Fruit fly (Drosophila melanogaster) whole organism, embryonic: Measurements from ENCODE around the gene Ctr9.

Experiments used
- Bdp1 ChIP-seq: fragments of 200-800 bp; sonication (Bioruptor generic); optimal IDR thresholded peaks from 3 replicates; lab custom pipeline; 2016; ENCODE audit warnings: missing biosample characterization, missing genetic modification characterization
- CG10565 ChIP-seq: fragments of 200-800 bp; sonication (Bioruptor generic); optimal IDR thresholded peaks from 3 replicates; lab custom pipeline; 2016; ENCODE audit warnings: missing biosample characterization, mild to moderate bottlenecking, missing genetic modification characterization
- CG10959 ChIP-seq: fragments of 200-800 bp; sonication (Bioruptor generic); IDR thresholded peaks from 2 replicates; pipeline ENCODE4 v1.3.6; 2022; ENCODE audit warnings: missing biosample characterization, missing genetic modification characterization
- CG11456 ChIP-seq: fragments of 200-800 bp; sonication (Bioruptor generic); IDR thresholded peaks from 3 replicates; pipeline ENCODE4 v1.3.6; 2022; ENCODE audit warnings: missing biosample characterization, missing genetic modification characterization
- CG12155 ChIP-seq: fragments of 200-800 bp; sonication (Bioruptor generic); optimal IDR thresholded peaks from 3 replicates; lab custom pipeline; 2016; ENCODE audit warnings: missing biosample characterization, missing genetic modification characterization
- CG12769 ChIP-seq: fragments of 200-800 bp; sonication (Bioruptor generic); optimal IDR thresholded peaks from 2 replicates; lab custom pipeline; 2019; ENCODE audit warnings: missing biosample characterization, mild to moderate bottlenecking, missing genetic modification characterization, moderate library complexity
- CG15269 ChIP-seq: fragments of 200-800 bp; sonication (Bioruptor generic); optimal IDR thresholded peaks from 2 replicates; lab custom pipeline; 2018; ENCODE audit warnings: missing biosample characterization, mild to moderate bottlenecking, missing genetic modification characterization, moderate library complexity
- CG15514 ChIP-seq: fragments of 200-800 bp; sonication (Bioruptor generic); optimal IDR thresholded peaks from 3 replicates; lab custom pipeline; 2017; ENCODE audit warnings: missing biosample characterization, missing genetic modification characterization, mild to moderate bottlenecking, moderate library complexity, missing genetic modification reagents
- CG4282 ChIP-seq: fragments of 200-800 bp; sonication (Bioruptor generic); optimal IDR thresholded peaks from 2 replicates; lab custom pipeline; 2016; ENCODE audit warnings: missing biosample characterization, missing genetic modification characterization
- CG4328 ChIP-seq: fragments of 200-800 bp; sonication (Bioruptor generic); optimal IDR thresholded peaks from 3 replicates; lab custom pipeline; 2017; ENCODE audit warnings: missing biosample characterization, missing genetic modification reagents, missing genetic modification characterization
- CG4360 ChIP-seq: fragments of 200-800 bp; sonication (Bioruptor generic); IDR thresholded peaks from 2 replicates; pipeline ENCODE4 v1.3.6; 2022; ENCODE audit warnings: missing biosample characterization, missing genetic modification characterization
- CG43689 ChIP-seq: fragments of 200-800 bp; sonication (Bioruptor generic); IDR thresholded peaks from 2 replicates; pipeline ENCODE4 v1.3.6; 2022; ENCODE audit warnings: missing biosample characterization, missing genetic modification characterization
- CG6683 ChIP-seq: fragments of 200-800 bp; sonication (Bioruptor generic); optimal IDR thresholded peaks from 2 replicates; lab custom pipeline; 2017; ENCODE audit warnings: missing biosample characterization, mild to moderate bottlenecking, missing genetic modification characterization, missing genetic modification reagents
- CG6854 ChIP-seq: fragments of 200-800 bp; sonication (Bioruptor generic); optimal IDR thresholded peaks from 3 replicates; lab custom pipeline; 2017; ENCODE audit warnings: missing biosample characterization, mild to moderate bottlenecking, missing genetic modification characterization
- CG7556 ChIP-seq: fragments of 200-800 bp; sonication (Bioruptor generic); optimal IDR thresholded peaks from 2 replicates; lab custom pipeline; 2017; ENCODE audit warnings: missing biosample characterization, mild to moderate bottlenecking, missing genetic modification characterization
- CG7839 ChIP-seq: fragments of 200-800 bp; sonication (Bioruptor generic); optimal IDR thresholded peaks from 3 replicates; lab custom pipeline; 2018; ENCODE audit warnings: missing biosample characterization, mild to moderate bottlenecking, missing genetic modification characterization, moderate library complexity
- CG8924 ChIP-seq: fragments of 200-800 bp; optimal IDR thresholded peaks from 3 replicates; lab custom pipeline; 2019; ENCODE audit warnings: missing biosample characterization, mild to moderate bottlenecking, missing genetic modification characterization, moderate library complexity
- CG9727 ChIP-seq: fragments of 200-800 bp; sonication (Bioruptor generic); optimal IDR thresholded peaks from 3 replicates; lab custom pipeline; 2017; ENCODE audit warnings: missing biosample characterization, mild to moderate bottlenecking, missing genetic modification characterization
- D ChIP-seq, 2 experiments: fragments of 200-800 bp in 1 of 2; fragments of >200 bp in 1 of 2; sonication (Bioruptor generic) in 1 of 2; optimal IDR thresholded peaks; 2 replicates in 1 of 2; 3 replicates in 1 of 2; lab custom pipeline; 2017; ENCODE audit warnings: mild to moderate bottlenecking in 1 of 2, missing biosample characterization in 1 of 2, missing genetic modification characterization in 1 of 2, missing genetic modification reagents in 1 of 2
- Dref ChIP-seq: fragments of 200-800 bp; sonication (Bioruptor generic); IDR thresholded peaks from 2 replicates; pipeline ENCODE4 v1.3.6; 2022; ENCODE audit warnings: missing biosample characterization, missing genetic modification characterization
- Ets97D ChIP-seq: fragments of 200-800 bp; sonication (Bioruptor generic); optimal IDR thresholded peaks from 3 replicates; lab custom pipeline; 2016; ENCODE audit warnings: missing biosample characterization, missing genetic modification characterization
- Meics ChIP-seq: fragments of 200-800 bp; sonication (Bioruptor generic); optimal IDR thresholded peaks from 2 replicates; lab custom pipeline; 2017; ENCODE audit warnings: missing biosample characterization, mild to moderate bottlenecking, missing genetic modification characterization
- Neu2 ChIP-seq: fragments of 200-800 bp; sonication (Bioruptor generic); optimal IDR thresholded peaks from 3 replicates; lab custom pipeline; 2016; ENCODE audit warnings: missing biosample characterization, missing genetic modification characterization, borderline replicate concordance
- Ravus ChIP-seq: fragments of 200-800 bp; sonication (Bioruptor generic); IDR thresholded peaks from 2 replicates; pipeline ENCODE4 v1.3.6; 2022; ENCODE audit warnings: missing biosample characterization, missing genetic modification characterization
- Rfx ChIP-seq: fragments of 200-800 bp; sonication (Bioruptor generic); IDR thresholded peaks from 2 replicates; pipeline ENCODE4 v1.3.6; 2022; ENCODE audit warnings: missing biosample characterization, missing genetic modification characterization
- Side ChIP-seq: fragments of 200-800 bp; sonication (Bioruptor generic); optimal IDR thresholded peaks from 2 replicates; lab custom pipeline; 2016; ENCODE audit warnings: missing biosample characterization, missing genetic modification characterization
- Sox102F ChIP-seq: fragments of 200-800 bp; sonication (Bioruptor generic); optimal IDR thresholded peaks from 2 replicates; lab custom pipeline; 2018; ENCODE audit warnings: missing biosample characterization, mild to moderate bottlenecking, missing genetic modification characterization, moderate library complexity
- Vsx1 ChIP-seq: fragments of 200-800 bp; sonication (Bioruptor generic); optimal IDR thresholded peaks from 2 replicates; lab custom pipeline; 2017; ENCODE audit warnings: missing biosample characterization, mild to moderate bottlenecking, missing genetic modification characterization, missing genetic modification reagents
- al ChIP-seq: fragments of 200-800 bp; sonication (Bioruptor generic); IDR thresholded peaks from 2 replicates; pipeline ENCODE4 v1.3.6; 2022; ENCODE audit warnings: missing biosample characterization, missing genetic modification characterization
- ase ChIP-seq: fragments of 200-800 bp; sonication (Bioruptor generic); IDR thresholded peaks from 3 replicates; pipeline ENCODE4 v1.3.6; 2022; ENCODE audit warnings: missing biosample characterization, missing genetic modification characterization
- cg ChIP-seq: fragments of 200-800 bp; sonication (Bioruptor generic); optimal IDR thresholded peaks from 3 replicates; lab custom pipeline; 2019; ENCODE audit warnings: missing biosample characterization, mild to moderate bottlenecking, missing genetic modification characterization, moderate library complexity
- corto ChIP-seq: fragments of 200-800 bp; sonication (Bioruptor generic); optimal IDR thresholded peaks from 2 replicates; lab custom pipeline; 2016; ENCODE audit warnings: missing biosample characterization, mild to moderate bottlenecking, missing genetic modification characterization, moderate library complexity
- dm ChIP-seq: fragments of 200-800 bp; sonication (Bioruptor generic); optimal IDR thresholded peaks from 3 replicates; lab custom pipeline; 2016; ENCODE audit warnings: missing biosample characterization, missing genetic modification characterization
- dysf ChIP-seq: fragments of 200-800 bp; sonication (Bioruptor generic); IDR thresholded peaks from 3 replicates; pipeline ENCODE4 v1.3.6; 2022; ENCODE audit warnings: missing biosample characterization, missing genetic modification characterization
- en ChIP-seq: fragments of 200-800 bp; sonication (Bioruptor generic); optimal IDR thresholded peaks from 2 replicates; lab custom pipeline; 2016; ENCODE audit warnings: missing biosample characterization, missing genetic modification characterization
- esg ChIP-seq: fragments of 200-800 bp; sonication (Bioruptor generic); conservative IDR thresholded peaks from 2 replicates; pipeline ENCODE4 v1.3.6; 2022; ENCODE audit warnings: missing biosample characterization, missing genetic modification characterization
- eyg ChIP-seq: fragments of 200-800 bp; sonication (Bioruptor generic); optimal IDR thresholded peaks from 3 replicates; lab custom pipeline; 2016; ENCODE audit warnings: missing biosample characterization, missing genetic modification characterization
- fd3F ChIP-seq: fragments of 200-800 bp; sonication (Bioruptor generic); optimal IDR thresholded peaks from 2 replicates; lab custom pipeline; 2018; ENCODE audit warnings: missing biosample characterization, mild to moderate bottlenecking, missing genetic modification characterization, moderate library complexity
- her ChIP-seq: fragments of 200-800 bp; sonication (Bioruptor generic); optimal IDR thresholded peaks from 2 replicates; lab custom pipeline; 2016; ENCODE audit warnings: missing biosample characterization, missing genetic modification characterization
- ind ChIP-seq: fragments of 200-800 bp; sonication (Bioruptor generic); optimal IDR thresholded peaks from 3 replicates; lab custom pipeline; 2016; ENCODE audit warnings: missing biosample characterization, missing genetic modification characterization
- klu ChIP-seq: fragments of 200-800 bp; sonication (Bioruptor generic); IDR thresholded peaks from 2 replicates; pipeline ENCODE4 v1.3.6; 2022; ENCODE audit warnings: missing biosample characterization, missing genetic modification characterization
- lab ChIP-seq: fragments of 200-800 bp; sonication (Bioruptor generic); optimal IDR thresholded peaks from 3 replicates; lab custom pipeline; 2017; ENCODE audit warnings: missing biosample characterization, missing genetic modification characterization, mild to moderate bottlenecking, moderate library complexity, missing genetic modification reagents
- pho ChIP-seq: fragments of 200-800 bp; sonication (Bioruptor generic); optimal IDR thresholded peaks from 2 replicates; lab custom pipeline; 2016; ENCODE audit warnings: missing biosample characterization, missing genetic modification characterization
- row ChIP-seq: fragments of 200-800 bp; sonication (Bioruptor generic); IDR thresholded peaks from 3 replicates; pipeline ENCODE4 v1.3.6; 2022; ENCODE audit warnings: missing biosample characterization, missing genetic modification characterization
- sd ChIP-seq: fragments of 200-800 bp; sonication (Bioruptor generic); optimal IDR thresholded peaks from 3 replicates; lab custom pipeline; 2018; ENCODE audit warnings: missing biosample characterization, mild to moderate bottlenecking, missing genetic modification characterization, moderate library complexity
- slbo ChIP-seq: fragments of 200-800 bp; sonication (Bioruptor generic); IDR thresholded peaks from 2 replicates; pipeline ENCODE4 v1.3.6; 2022; ENCODE audit warnings: missing biosample characterization, missing genetic modification characterization
- stwl ChIP-seq: fragments of 200-800 bp; sonication (Bioruptor generic); optimal IDR thresholded peaks from 3 replicates; lab custom pipeline; 2018; ENCODE audit warnings: missing biosample characterization, mild to moderate bottlenecking, missing genetic modification characterization, moderate library complexity
- tgo ChIP-seq: fragments of 200-800 bp; sonication (Bioruptor generic); IDR thresholded peaks from 3 replicates; pipeline ENCODE4 v1.3.6; 2022; ENCODE audit warnings: missing biosample characterization, missing genetic modification characterization
- tx ChIP-seq: fragments of 200-800 bp; sonication (Bioruptor generic); optimal IDR thresholded peaks from 2 replicates; lab custom pipeline; 2016; ENCODE audit warnings: missing biosample characterization, missing genetic modification characterization

Ctr9 gene

DNA sequence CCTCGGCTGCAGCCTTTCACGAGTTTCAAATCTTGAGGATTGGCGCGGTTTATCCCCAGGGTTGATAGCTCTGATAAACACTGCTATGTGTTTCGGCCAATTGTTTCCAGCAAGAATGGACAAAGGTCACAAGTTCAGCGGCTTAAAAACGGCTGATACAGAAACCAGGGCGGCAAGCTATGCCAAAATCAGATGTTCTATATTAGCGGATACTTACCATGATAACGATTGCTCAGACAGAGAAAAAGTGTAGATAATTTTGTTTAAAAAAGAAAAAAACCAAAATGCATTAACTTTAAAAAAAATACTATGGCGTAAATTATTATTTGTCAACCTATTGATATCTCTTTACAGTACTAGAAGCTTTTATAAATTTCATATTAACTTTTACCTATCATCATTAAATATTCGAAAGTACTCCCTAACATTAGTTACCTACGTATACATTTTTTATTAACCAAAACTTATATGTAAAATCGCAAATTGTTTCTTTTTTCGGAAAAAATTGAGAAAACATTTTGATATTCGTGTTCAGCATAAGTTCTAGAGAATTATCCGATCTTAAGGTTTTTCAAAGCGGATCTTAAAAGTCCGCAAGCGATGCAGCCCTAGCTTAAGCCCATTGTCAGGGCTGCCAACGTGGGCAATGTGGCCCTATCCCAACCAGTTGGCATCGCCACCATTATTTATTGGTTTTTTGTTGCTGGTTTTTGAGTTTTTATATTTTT lies 6.2 kb downstream of the Ctr9 start, which contains the start of the genes sturkopf and Herc4 (continued):
- TF ChIP-seq CG15269 (tag; lab: Kevin White, UChicago) (peak; percentile 77), lab (GFP tag; lab: Kevin White, UChicago) (no peak), Vsx1 (GFP tag; lab: Kevin White, UChicago) (no peak), CG10959 (GFP tag; lab: Robert Waterston, UW) (no peak), CG11456 (GFP tag; lab: Robert Waterston, UW) (peak; percentile 90), fd3F (GFP tag; lab: Kevin White, UChicago) (peak; percentile 41), CG6683 (GFP tag; lab: Kevin White, UChicago) (no peak), sd (tag; lab: Kevin White, UChicago) (peak; percentile 22), klu (GFP tag; lab: Robert Waterston, UW) (peak; percentile 71), stwl (peak; percentile 65), dysf (GFP tag; lab: Robert Waterston, UW) (peak; percentile 61; the same call in 1 of the 3 replicates), tx (GFP tag; lab: Kevin White, UChicago) (peak; percentile 69), CG12769 (tag; lab: Kevin White, UChicago) (no peak), Rfx (GFP tag; lab: Robert Waterston, UW) (peak; percentile 83), CG10565 (GFP tag; lab: Kevin White, UChicago) (no peak), CG43689 (GFP tag; lab: Robert Waterston, UW) (no peak), CG8924 (peak; percentile 85), CG7556 (GFP tag; lab: Kevin White, UChicago) (peak; percentile 92), row (GFP tag; lab: Robert Waterston, UW) (peak; percentile 88), dm (GFP tag; lab: Kevin White, UChicago) (peak; percentile 75), CG4360 (GFP tag; lab: Robert Waterston, UW) (no peak), en (peak; percentile 83), CG15514 (GFP tag; lab: Kevin White, UChicago) (peak; percentile 78), esg (GFP tag; lab: Robert Waterston, UW) (peak; percentile 60; the same call in 1 of the 2 replicates), CG9727 (peak; percentile 82), her (GFP tag; lab: Kevin White, UChicago) (peak; percentile 76), D (optimal IDR thresholded peaks at IDR 0.05; lab: Kevin White, UChicago) (no peak), D (GFP tag; optimal IDR thresholded peaks at IDR 0.05; lab: Kevin White, UChicago) (no peak), Ets97D (GFP tag; lab: Kevin White, UChicago) (peak; percentile 94), Bdp1 (GFP tag; lab: Kevin White, UChicago) (peak; percentile 51), CG6854 (no peak), Side (GFP tag; lab: Kevin White, UChicago) (peak; percentile 89), al (GFP tag; lab: Robert Waterston, UW) (peak; percentile 24), Ravus (no peak), corto (GFP tag; lab: Kevin White, UChicago) (no peak), ase (GFP tag; lab: Robert Waterston, UW) (peak; percentile 60; the same call in 2 of the 3 replicates), CG4282 (GFP tag; lab: Kevin White, UChicago) (no peak), cg (no peak), Neu2 (GFP tag; lab: Kevin White, UChicago) (no peak), CG7839 (tag; lab: Kevin White, UChicago) (peak; percentile 77), Meics (GFP tag; lab: Kevin White, UChicago) (peak; percentile 79), ind (GFP tag; lab: Kevin White, UChicago) (peak; percentile 62), Sox102F (GFP tag; lab: Kevin White, UChicago) (no peak), Dref (GFP tag; lab: Robert Waterston, UW) (peak; percentile 49), CG12155 (peak; percentile 73), CG4328 (GFP tag; lab: Kevin White, UChicago) (peak; percentile 58), tgo (GFP tag; lab: Robert Waterston, UW) (peak; percentile 48; the same call in 2 of the 3 replicates), pho (peak; percentile 89), eyg (peak; percentile 62), slbo (peak; percentile 80)
